Fruit fly (Drosophila melanogaster) whole organism, embryonic: ENCODE data around the gene beta'COP.

Source experiments
- ATbp ChIP-seq: fragments of 200-800 bp; sonication (Bioruptor generic); optimal IDR thresholded peaks from 2 replicates; lab custom pipeline; 2017; ENCODE audit warnings: missing biosample characterization, mild to moderate bottlenecking, missing genetic modification characterization, missing genetic modification reagents
- Antp ChIP-seq: fragments of 200-800 bp; sonication (Bioruptor generic); optimal IDR thresholded peaks from 3 replicates; lab custom pipeline; 2016; ENCODE audit warnings: missing biosample characterization, missing genetic modification characterization
- CG14965 ChIP-seq: fragments of 200-800 bp; sonication (Bioruptor generic); optimal IDR thresholded peaks from 2 replicates; lab custom pipeline; 2016; ENCODE audit warnings: missing biosample characterization, missing genetic modification characterization, borderline replicate concordance
- CG15479 ChIP-seq: fragments of 200-800 bp; sonication (Bioruptor generic); optimal IDR thresholded peaks from 3 replicates; lab custom pipeline; 2019; ENCODE audit warnings: missing biosample characterization, mild to moderate bottlenecking, missing genetic modification characterization, moderate library complexity
- CG17612 ChIP-seq: fragments of 200-800 bp; sonication (Bioruptor generic); IDR thresholded peaks from 2 replicates; pipeline ENCODE4 v1.3.6; 2022; ENCODE audit warnings: missing biosample characterization, missing genetic modification characterization
- CG1792 ChIP-seq: fragments of 200-800 bp; sonication (Bioruptor generic); optimal IDR thresholded peaks from 2 replicates; lab custom pipeline; 2016; ENCODE audit warnings: missing biosample characterization, missing genetic modification characterization
- CG18011 ChIP-seq: fragments of 200-800 bp; sonication (Bioruptor generic); optimal IDR thresholded peaks from 2 replicates; lab custom pipeline; 2017; ENCODE audit warnings: missing biosample characterization, missing genetic modification characterization, mild to moderate bottlenecking, moderate library complexity, missing genotype
- CG18619 ChIP-seq: fragments of 200-800 bp; sonication (Bioruptor generic); optimal IDR thresholded peaks from 3 replicates; lab custom pipeline; 2017; ENCODE audit warnings: missing biosample characterization, mild to moderate bottlenecking, missing genetic modification characterization
- CG18764 ChIP-seq: fragments of 200-800 bp; sonication (Bioruptor generic); optimal IDR thresholded peaks from 3 replicates; lab custom pipeline; 2016; ENCODE audit warnings: missing biosample characterization, missing genetic modification characterization
- CG2129 ChIP-seq: fragments of 200-800 bp; sonication (Bioruptor generic); IDR thresholded peaks from 2 replicates; pipeline ENCODE4 v1.3.6; 2022; ENCODE audit warnings: missing biosample characterization, missing genetic modification characterization; ENCODE audit not compliant: partially characterized antibody
- CG2202 ChIP-seq: fragments of 200-800 bp; sonication (Bioruptor generic); optimal IDR thresholded peaks from 2 replicates; lab custom pipeline; 2018; ENCODE audit warnings: missing biosample characterization, mild to moderate bottlenecking, missing genetic modification characterization
- CG2712 ChIP-seq: fragments of 200-800 bp; optimal IDR thresholded peaks from 3 replicates; lab custom pipeline; 2019; ENCODE audit warnings: missing biosample characterization, mild to moderate bottlenecking, missing genetic modification characterization, moderate library complexity
- CG32532 ChIP-seq: fragments of 200-800 bp; sonication (Bioruptor generic); IDR thresholded peaks from 2 replicates; pipeline ENCODE4 v1.3.6; 2022; ENCODE audit warnings: missing biosample characterization, missing genetic modification characterization
- CG33213 ChIP-seq: fragments of 200-800 bp; sonication (Bioruptor generic); optimal IDR thresholded peaks from 3 replicates; lab custom pipeline; 2016; ENCODE audit warnings: missing biosample characterization, missing genetic modification characterization
- CG3995 ChIP-seq: fragments of 200-800 bp; sonication (Bioruptor generic); optimal IDR thresholded peaks from 3 replicates; lab custom pipeline; 2016; ENCODE audit warnings: missing biosample characterization, missing genetic modification characterization
- CG42726 ChIP-seq: fragments of 200-800 bp; sonication (Bioruptor generic); IDR thresholded peaks from 2 replicates; pipeline ENCODE4 v1.3.6; 2022; ENCODE audit warnings: missing biosample characterization, missing genetic modification characterization; ENCODE audit not compliant: partially characterized antibody
- CG5180 ChIP-seq: fragments of 200-800 bp; sonication (Bioruptor generic); optimal IDR thresholded peaks from 3 replicates; lab custom pipeline; 2017; ENCODE audit warnings: missing biosample characterization, missing genetic modification characterization, mild to moderate bottlenecking, moderate library complexity, missing genetic modification reagents
- CG7839 ChIP-seq: fragments of 200-800 bp; sonication (Bioruptor generic); optimal IDR thresholded peaks from 3 replicates; lab custom pipeline; 2018; ENCODE audit warnings: missing biosample characterization, mild to moderate bottlenecking, missing genetic modification characterization, moderate library complexity
- CG7963 ChIP-seq: fragments of 200-800 bp; sonication (Bioruptor generic); IDR thresholded peaks from 3 replicates; pipeline ENCODE4 v1.3.6; 2022; ENCODE audit warnings: missing biosample characterization, missing genetic modification characterization; ENCODE audit not compliant: partially characterized antibody
- CG9437 ChIP-seq: fragments of 200-800 bp; sonication (Bioruptor generic); optimal IDR thresholded peaks from 2 replicates; lab custom pipeline; 2018; ENCODE audit warnings: missing biosample characterization, mild to moderate bottlenecking, missing genetic modification characterization
- CG9727 ChIP-seq: fragments of 200-800 bp; sonication (Bioruptor generic); optimal IDR thresholded peaks from 3 replicates; lab custom pipeline; 2017; ENCODE audit warnings: missing biosample characterization, mild to moderate bottlenecking, missing genetic modification characterization
- CTCF ChIP-seq: fragments of 200-800 bp; sonication (Bioruptor generic); optimal IDR thresholded peaks from 2 replicates; lab custom pipeline; 2017; ENCODE audit warnings: missing biosample characterization, mild to moderate bottlenecking, missing genetic modification characterization, moderate library complexity
- Dp ChIP-seq: fragments of 200-800 bp; sonication (Bioruptor generic); optimal IDR thresholded peaks from 2 replicates; lab custom pipeline; 2018; ENCODE audit warnings: missing biosample characterization, mild to moderate bottlenecking, missing genetic modification characterization, moderate library complexity
- ERR ChIP-seq: fragments of 200-800 bp; sonication (Bioruptor generic); optimal IDR thresholded peaks from 2 replicates; lab custom pipeline; 2016; ENCODE audit warnings: missing biosample characterization, missing genetic modification characterization
- H2.0 ChIP-seq: fragments of 200-800 bp; sonication (Bioruptor generic); IDR thresholded peaks from 2 replicates; pipeline ENCODE4 v1.3.6; 2022; ENCODE audit warnings: missing biosample characterization, missing genetic modification characterization
- HmgD ChIP-seq: fragments of 200-800 bp; sonication (Bioruptor generic); optimal IDR thresholded peaks from 3 replicates; lab custom pipeline; 2016; ENCODE audit warnings: missing biosample characterization, missing genetic modification characterization
- Hsf ChIP-seq: fragments of 200-800 bp; sonication (Bioruptor generic); optimal IDR thresholded peaks from 3 replicates; lab custom pipeline; 2016; ENCODE audit warnings: missing biosample characterization, missing genetic modification characterization
- NC2β ChIP-seq: fragments of 200-800 bp; sonication (Bioruptor generic); optimal IDR thresholded peaks from 2 replicates; lab custom pipeline; 2016; ENCODE audit warnings: missing biosample characterization, missing genetic modification characterization
- Nf-YA ChIP-seq: fragments of 200-800 bp; sonication (Bioruptor generic); IDR thresholded peaks from 2 replicates; pipeline ENCODE4 v1.3.6; 2022; ENCODE audit warnings: missing biosample characterization, missing genetic modification characterization
- Optix ChIP-seq: fragments of 200-800 bp; sonication (Bioruptor generic); IDR thresholded peaks from 3 replicates; pipeline ENCODE4 v1.3.6; 2022; ENCODE audit warnings: missing biosample characterization, missing genetic modification characterization
- Pdp1 ChIP-seq, 2 experiments: fragments of 200-800 bp; sonication (Bioruptor generic); optimal IDR thresholded peaks; 3 replicates each; lab custom pipeline; 2016; ENCODE audit warnings: missing biosample characterization in 2 of 2, missing genetic modification characterization in 2 of 2, mild to moderate bottlenecking in 1 of 2, moderate library complexity in 1 of 2
- Poxn ChIP-seq: fragments of 200-800 bp; sonication (Bioruptor generic); IDR thresholded peaks from 2 replicates; pipeline ENCODE4 v1.3.6; 2022; ENCODE audit warnings: missing biosample characterization, missing genetic modification characterization
- Ravus ChIP-seq: fragments of 200-800 bp; sonication (Bioruptor generic); IDR thresholded peaks from 2 replicates; pipeline ENCODE4 v1.3.6; 2022; ENCODE audit warnings: missing biosample characterization, missing genetic modification characterization
- Rfx ChIP-seq: fragments of 200-800 bp; sonication (Bioruptor generic); IDR thresholded peaks from 2 replicates; pipeline ENCODE4 v1.3.6; 2022; ENCODE audit warnings: missing biosample characterization, missing genetic modification characterization
- Scr ChIP-seq: fragments of 200-800 bp; sonication (Bioruptor generic); IDR thresholded peaks from 2 replicates; pipeline ENCODE4 v1.3.6; 2022; ENCODE audit warnings: missing biosample characterization, missing genetic modification characterization; ENCODE audit not compliant: partially characterized antibody
- Usf ChIP-seq: fragments of 200-800 bp; sonication (Bioruptor generic); optimal IDR thresholded peaks from 2 replicates; lab custom pipeline; 2017; ENCODE audit warnings: missing genotype, missing biosample characterization, missing genetic modification characterization
- bigmax ChIP-seq: fragments of 200-800 bp; sonication (Bioruptor generic); optimal IDR thresholded peaks from 2 replicates; lab custom pipeline; 2018; ENCODE audit warnings: missing biosample characterization, mild to moderate bottlenecking, missing genetic modification characterization
- chif ChIP-seq, 2 experiments: fragments of 200-800 bp; sonication (Bioruptor generic); optimal IDR thresholded peaks; 3 replicates each; lab custom pipeline; 2016; ENCODE audit warnings: missing biosample characterization in 2 of 2, missing genetic modification characterization in 2 of 2
- chn ChIP-seq: fragments of 200-800 bp; sonication (Bioruptor generic); optimal IDR thresholded peaks from 2 replicates; lab custom pipeline; 2016; ENCODE audit warnings: missing biosample characterization, missing genetic modification characterization
- corto ChIP-seq: fragments of 200-800 bp; sonication (Bioruptor generic); optimal IDR thresholded peaks from 2 replicates; lab custom pipeline; 2016; ENCODE audit warnings: missing biosample characterization, mild to moderate bottlenecking, missing genetic modification characterization, moderate library complexity
- dmrt99B ChIP-seq: fragments of 200-800 bp; sonication (Bioruptor generic); optimal IDR thresholded peaks from 2 replicates; lab custom pipeline; 2018; ENCODE audit warnings: missing biosample characterization, mild to moderate bottlenecking, missing genetic modification characterization, moderate library complexity
- ftz-f1 ChIP-seq: fragments of 200-800 bp; sonication (Bioruptor generic); optimal IDR thresholded peaks from 2 replicates; lab custom pipeline; 2016; ENCODE audit warnings: missing biosample characterization, missing genetic modification characterization
- grau ChIP-seq: fragments of 200-800 bp; optimal IDR thresholded peaks from 3 replicates; lab custom pipeline; 2019; ENCODE audit warnings: missing biosample characterization, mild to moderate bottlenecking, missing genetic modification characterization, moderate library complexity
- grn ChIP-seq: fragments of 200-800 bp; sonication (Bioruptor generic); optimal IDR thresholded peaks from 3 replicates; lab custom pipeline; 2017; ENCODE audit warnings: missing biosample characterization, missing genetic modification characterization
- lilli ChIP-seq: fragments of 200-800 bp; sonication (Bioruptor generic); optimal IDR thresholded peaks from 3 replicates; lab custom pipeline; 2016; ENCODE audit warnings: missing biosample characterization, missing genetic modification characterization
- onecut ChIP-seq: fragments of 200-800 bp; sonication (Bioruptor generic); IDR thresholded peaks from 2 replicates; pipeline ENCODE4 v1.3.6; 2022; ENCODE audit warnings: missing biosample characterization, missing genetic modification characterization
- otp ChIP-seq: fragments of 200-800 bp; sonication (Bioruptor generic); IDR thresholded peaks from 3 replicates; pipeline ENCODE4, ENCODE4 v1.3.6; 2022; ENCODE audit warnings: missing biosample characterization, missing genetic modification characterization
- sens ChIP-seq: fragments of 200-800 bp; sonication (Bioruptor generic); peaks from one replicate; lab custom pipeline; 2016; ENCODE audit warnings: missing biosample characterization, missing genetic modification characterization
- sima ChIP-seq: fragments of 200-800 bp; sonication (Bioruptor generic); optimal IDR thresholded peaks from 2 replicates; lab custom pipeline; 2016; ENCODE audit warnings: missing biosample characterization, missing genetic modification characterization
- twi ChIP-seq: fragments of 200-800 bp; optimal IDR thresholded peaks from 2 replicates; lab custom pipeline; 2019; ENCODE audit warnings: missing biosample characterization, mild to moderate bottlenecking, missing genetic modification characterization, moderate library complexity
- wdn ChIP-seq: fragments of 200-800 bp; sonication (Bioruptor generic); IDR thresholded peaks from 2 replicates; pipeline ENCODE4 v1.3.6; 2022; ENCODE audit warnings: missing biosample characterization, missing genetic modification characterization

Gene beta'COP

dm6 chr2L:13387255-13387654, 8.6 kb downstream of the beta'COP start, which contains the start of the genes Ing5 and CG7099 (continued):
- TF ChIP-seq CG18764 (GFP tag; lab: Kevin White, UChicago) (peak; percentile 96), wdn (GFP tag; lab: Robert Waterston, UW) (peak; percentile 92), chn (GFP tag; lab: Kevin White, UChicago) (peak; percentile 96), lilli (GFP tag; lab: Kevin White, UChicago) (peak; percentile 98), sens (GFP tag; lab: Kevin White, UChicago) (peak; percentile 99), H2.0 (peak; percentile 96), CG7963 (GFP tag; lab: Robert Waterston, UW) (peak; percentile 45; the same call in 2 of the 3 replicates), CG2712 (peak; percentile 97), CG32532 (GFP tag; lab: Robert Waterston, UW) (peak; percentile 98), onecut (GFP tag; lab: Robert Waterston, UW) (peak; percentile 85), CG18011 (GFP tag; lab: Kevin White, UChicago) (peak; percentile 87), dmrt99B (tag; lab: Kevin White, UChicago) (peak; percentile 93), HmgD (peak; percentile 60), otp (GFP tag; lab: Robert Waterston, UW) (peak; percentile 97), Rfx (peak; percentile 98), sima (peak; percentile 61), Antp (peak; percentile 83), CG33213 (GFP tag; lab: Kevin White, UChicago) (peak; percentile 81), Pdp1 (GFP tag; optimal IDR thresholded peaks at IDR 0.05; lab: Kevin White, UChicago) (peak; percentile 92 to 94), twi (tag; lab: Kevin White, UChicago) (peak; percentile 93), grn (GFP tag; lab: Kevin White, UChicago) (no peak), CG15479 (GFP tag; lab: Kevin White, UChicago) (peak; percentile 36), CG7839 (tag; lab: Kevin White, UChicago) (peak; percentile 97), CG2129 (GFP tag; lab: Robert Waterston, UW) (0 out of 2 replicates have a peak, but pooled peaks have one; percentile 34), CG1792 (GFP tag; lab: Kevin White, UChicago) (peak; percentile 59), CG18619 (GFP tag; lab: Kevin White, UChicago) (peak; percentile 94), Optix (peak; percentile 86; the same call in 2 of the 3 replicates), CG5180 (GFP tag; lab: Kevin White, UChicago) (no peak), bigmax (GFP tag; lab: Kevin White, UChicago) (peak; percentile 75), CG17612 (GFP tag; lab: Robert Waterston, UW) (peak; percentile 86), NC2β (GFP tag; lab: Kevin White, UChicago) (peak; percentile 91), Usf (GFP tag; lab: Kevin White, UChicago) (peak; percentile 93), CG9437 (peak; percentile 86), corto (peak; percentile 89), chif (GFP tag; optimal IDR thresholded peaks at IDR 0.05; lab: Kevin White, UChicago) (peak; percentile 86 to 93), grau (peak; percentile 95), CG9727 (GFP tag; lab: Kevin White, UChicago) (peak; percentile 96), Dp (GFP tag; lab: Kevin White, UChicago) (peak; percentile 50), CG3995 (GFP tag; lab: Kevin White, UChicago) (peak; percentile 73), Nf-YA (GFP tag; lab: Robert Waterston, UW) (peak; percentile 89), ERR (peak; percentile 78), ATbp (GFP tag; lab: Kevin White, UChicago) (peak; percentile 90), ftz-f1 (GFP tag; lab: Kevin White, UChicago) (peak; percentile 18), CG42726 (GFP tag; lab: Robert Waterston, UW) (0 out of 2 replicates have a peak, but pooled peaks have one; percentile 48), Hsf (peak; percentile 97), CG14965 (GFP tag; lab: Kevin White, UChicago) (no peak), Poxn (GFP tag; lab: Robert Waterston, UW) (peak; percentile 90), Scr (GFP tag; lab: Robert Waterston, UW) (peak; percentile 67), CG2202 (tag; lab: Kevin White, UChicago) (peak; percentile 90), CTCF (GFP tag; lab: Kevin White, UChicago) (peak; percentile 60), Ravus (peak; percentile 92)
